Worm (Caenorhabditis elegans) whole organism, young adult: ENCODE results near the gene W08G11.1.
A peak's percentile ranks its signal among the peaks of the same experiment; 100 is the strongest.

ENCODE experiments used
- B0336.3 ChIP-seq: fragments of 200-800 bp; sonication (Bioruptor generic); IDR thresholded peaks from 2 replicates; pipeline ENCODE4 v1.3.6; 2022; ENCODE audit warnings: missing genetic modification characterization, missing compliant biosample characterization
- C17E4.6 ChIP-seq: fragments of 200-800 bp; sonication (Bioruptor generic); IDR thresholded peaks from 2 replicates; pipeline ENCODE4 v1.3.6; 2022; ENCODE audit warnings: missing genetic modification reagents, missing genetic modification characterization, missing compliant biosample characterization
- D2030.7 ChIP-seq: fragments of 200-800 bp; sonication (Bioruptor generic); IDR thresholded peaks from 2 replicates; pipeline ENCODE4 v1.3.6; 2022; ENCODE audit warnings: missing genetic modification reagents, missing genetic modification characterization, missing compliant biosample characterization
- F57C9.4 ChIP-seq: sonication (generic microtip); optimal IDR thresholded peaks from 2 replicates; lab custom pipeline; 2017; ENCODE audit warnings: mild to moderate bottlenecking, missing genetic modification characterization, missing compliant biosample characterization
- K12H6.12 ChIP-seq: fragments of 200-800 bp; sonication (Bioruptor generic); optimal IDR thresholded peaks from 2 replicates; lab custom pipeline; 2018; ENCODE audit warnings: mild to moderate bottlenecking, missing genetic modification characterization, missing compliant biosample characterization
- Y67H2A.10 ChIP-seq: fragments of 200-800 bp; sonication (Bioruptor generic); conservative IDR thresholded peaks from 2 replicates; pipeline ENCODE4 v1.3.6; 2022; ENCODE audit warnings: missing genetic modification reagents, missing genetic modification characterization, missing compliant biosample characterization
- Y95B8A.8 ChIP-seq: fragments of 200-800 bp; sonication (Bioruptor generic); IDR thresholded peaks from 2 replicates; pipeline ENCODE4 v1.3.6; 2022; ENCODE audit warnings: missing genetic modification reagents, missing genetic modification characterization, missing compliant biosample characterization
- ama-1 ChIP-seq, 3 experiments: fragments of 150-350 bp in 1 of 3; sonication (generic microtip) in 2 of 3; optimal IDR thresholded peaks; 2 replicates each; lab custom pipeline; 2014 to 2018; ENCODE audit warnings: missing biosample characterization in 2 of 3, missing genetic modification characterization in 2 of 3, missing genetic modification reagents in 2 of 3
- aptf-3 ChIP-seq: fragments of 200-800 bp; sonication (Bioruptor generic); IDR thresholded peaks from 2 replicates; pipeline ENCODE4 v1.3.6; 2022; ENCODE audit warnings: missing genetic modification characterization, missing compliant biosample characterization
- bed-2 ChIP-seq: fragments of 200-800 bp; sonication (Bioruptor generic); IDR thresholded peaks from 2 replicates; pipeline ENCODE4 v1.3.6; 2022; ENCODE audit warnings: missing genetic modification reagents, missing genetic modification characterization, missing compliant biosample characterization
- ccch-3 ChIP-seq: fragments of 200-800 bp; sonication (Bioruptor generic); optimal IDR thresholded peaks from 2 replicates; lab custom pipeline; 2018; ENCODE audit warnings: mild to moderate bottlenecking, missing genetic modification characterization, missing compliant biosample characterization
- cebp-1 ChIP-seq, 2 experiments: fragments of 200-800 bp in 1 of 2; sonication (Bioruptor generic) in 1 of 2; sonication (generic microtip) in 1 of 2; IDR thresholded peaks in 1 of 2; optimal IDR thresholded peaks in 1 of 2; 2 replicates each; pipeline versions ENCODE4 v1.3.6 to Lab custom; 2017 to 2022; ENCODE audit warnings: missing compliant biosample characterization in 2 of 2, missing genetic modification characterization in 2 of 2, mild to moderate bottlenecking in 1 of 2, missing genetic modification reagents in 1 of 2, moderate library complexity in 1 of 2
- ceh-40 ChIP-seq: fragments of 200-800 bp; sonication (Bioruptor generic); IDR thresholded peaks from 2 replicates; pipeline ENCODE4 v1.3.6; 2022; ENCODE audit warnings: missing genetic modification characterization, missing compliant biosample characterization
- die-1 ChIP-seq: sonication (generic microtip); optimal IDR thresholded peaks from 2 replicates; lab custom pipeline; 2016; ENCODE audit warnings: missing genotype, mild to moderate bottlenecking, missing genetic modification characterization, missing compliant biosample characterization
- dpff-1 ChIP-seq: sonication (generic microtip); optimal IDR thresholded peaks from 2 replicates; lab custom pipeline; 2017; ENCODE audit warnings: mild to moderate bottlenecking, missing genetic modification characterization, missing compliant biosample characterization
- efl-1 ChIP-seq: fragments of 150-350 bp; optimal IDR thresholded peaks from 2 replicates; lab custom pipeline; 2014; ENCODE audit warnings: missing biosample characterization, missing genetic modification reagents, missing genetic modification characterization
- egl-44 ChIP-seq: fragments of 200-800 bp; sonication (Bioruptor generic); IDR thresholded peaks from 2 replicates; pipeline ENCODE4 v1.3.6; 2022; ENCODE audit warnings: missing genetic modification reagents, missing genetic modification characterization, missing compliant biosample characterization
- gei-17 ChIP-seq: fragments of 200-800 bp; sonication (Bioruptor generic); optimal IDR thresholded peaks from 2 replicates; lab custom pipeline; 2018; ENCODE audit warnings: mild to moderate bottlenecking, missing genetic modification characterization, missing compliant biosample characterization
- hlh-26 ChIP-seq: fragments of 200-800 bp; sonication (Bioruptor generic); conservative IDR thresholded peaks from 2 replicates; pipeline ENCODE4 v1.3.6; 2022; ENCODE audit warnings: missing genetic modification reagents, missing genetic modification characterization, missing compliant biosample characterization
- hmg-1.2 ChIP-seq: fragments of 200-800 bp; sonication (Bioruptor generic); IDR thresholded peaks from 2 replicates; pipeline ENCODE4 v1.3.6; 2022; ENCODE audit warnings: missing genetic modification reagents, missing genetic modification characterization, missing compliant biosample characterization
- hsf-1 ChIP-seq: fragments of 200-800 bp; sonication (Bioruptor generic); IDR thresholded peaks from 2 replicates; pipeline ENCODE4 v1.3.6; 2022; ENCODE audit warnings: missing genetic modification reagents, missing genetic modification characterization, missing compliant biosample characterization
- lin-54 ChIP-seq: fragments of 200-800 bp; sonication (Bioruptor generic); optimal IDR thresholded peaks from 2 replicates; lab custom pipeline; 2018; ENCODE audit warnings: mild to moderate bottlenecking, missing genetic modification characterization, missing compliant biosample characterization
- lsl-1 ChIP-seq: fragments of 200-800 bp; sonication (Bioruptor generic); optimal IDR thresholded peaks from 2 replicates; lab custom pipeline; 2018; ENCODE audit warnings: mild to moderate bottlenecking, missing genetic modification characterization, moderate library complexity, missing compliant biosample characterization
- madf-10 ChIP-seq: sonication (generic microtip); optimal IDR thresholded peaks from 2 replicates; lab custom pipeline; 2016; ENCODE audit warnings: mild to moderate bottlenecking, missing genetic modification characterization, missing compliant biosample characterization
- mel-28 ChIP-seq: sonication (generic microtip); optimal IDR thresholded peaks from 2 replicates; lab custom pipeline; 2016; ENCODE audit warnings: borderline replicate concordance, mild to moderate bottlenecking, missing genetic modification characterization, missing compliant biosample characterization
- nfya-2 ChIP-seq: fragments of 200-800 bp; sonication (Bioruptor generic); IDR thresholded peaks from 2 replicates; pipeline ENCODE4 v1.3.6; 2022; ENCODE audit warnings: missing genetic modification reagents, missing genetic modification characterization, missing compliant biosample characterization
- nfyb-1 ChIP-seq: fragments of 200-800 bp; sonication (Bioruptor generic); IDR thresholded peaks from 2 replicates; pipeline ENCODE4 v1.3.6; 2022; ENCODE audit warnings: missing genetic modification reagents, missing genetic modification characterization, missing compliant biosample characterization
- nhr-80 ChIP-seq: sonication (generic microtip); optimal IDR thresholded peaks from 2 replicates; lab custom pipeline; 2016; ENCODE audit warnings: missing genetic modification characterization, missing compliant biosample characterization
- pbrm-1 ChIP-seq: fragments of 200-800 bp; sonication (Bioruptor generic); IDR thresholded peaks from 2 replicates; pipeline ENCODE4 v1.3.6; 2022; ENCODE audit warnings: missing genetic modification reagents, missing genetic modification characterization, missing compliant biosample characterization
- pha-4 ChIP-seq: fragments of 150-350 bp; sonication (generic microtip); optimal IDR thresholded peaks from 2 replicates; lab custom pipeline; 2014; ENCODE audit warnings: missing biosample characterization, missing genetic modification reagents, missing genetic modification characterization
- rec-8 ChIP-seq, 2 experiments: sonication (generic microtip); optimal IDR thresholded peaks; 2 replicates each; lab custom pipeline; 2016; ENCODE audit warnings: mild to moderate bottlenecking in 2 of 2, missing genetic modification characterization in 2 of 2, missing genetic modification reagents in 2 of 2, missing genotype in 2 of 2, missing biosample characterization in 1 of 2, missing compliant biosample characterization in 1 of 2, moderate library complexity in 1 of 2
- repo-1 ChIP-seq: sonication (generic microtip); optimal IDR thresholded peaks from 2 replicates; lab custom pipeline; 2017; ENCODE audit warnings: mild to moderate bottlenecking, missing genetic modification characterization, missing compliant biosample characterization
- snpc-1.3 ChIP-seq: sonication (generic microtip); optimal IDR thresholded peaks from 2 replicates; lab custom pipeline; 2017; ENCODE audit warnings: missing genetic modification characterization, mild to moderate bottlenecking, missing compliant biosample characterization, antibody characterized with exemption, moderate library complexity, missing genotype, missing genetic modification reagents; ENCODE audit not compliant: insufficient read depth
- somi-1 ChIP-seq: fragments of 200-800 bp; sonication (Bioruptor generic); optimal IDR thresholded peaks from 2 replicates; lab custom pipeline; 2018; ENCODE audit warnings: mild to moderate bottlenecking, missing genetic modification characterization, missing compliant biosample characterization
- sptf-2 ChIP-seq: fragments of 200-800 bp; sonication (Bioruptor generic); optimal IDR thresholded peaks from 2 replicates; lab custom pipeline; 2018; ENCODE audit warnings: mild to moderate bottlenecking, missing genetic modification characterization, missing compliant biosample characterization
- xnd-1 ChIP-seq: sonication (generic microtip); optimal IDR thresholded peaks from 2 replicates; lab custom pipeline; 2016; ENCODE audit warnings: missing genotype, missing genetic modification reagents, missing genetic modification characterization, missing compliant biosample characterization
- zim-3 ChIP-seq: sonication (generic microtip); optimal IDR thresholded peaks from 2 replicates; lab custom pipeline; 2017; ENCODE audit warnings: mild to moderate bottlenecking, missing genetic modification characterization, moderate library complexity, missing compliant biosample characterization
- ztf-25 ChIP-seq: fragments of 200-800 bp; sonication (Bioruptor generic); IDR thresholded peaks from 2 replicates; pipeline ENCODE4 v1.3.6; 2022; ENCODE audit warnings: missing genetic modification reagents, missing genetic modification characterization, missing compliant biosample characterization

The W08G11.1 gene

ce11 chrV:16317244-16317643 is 29.6 kb upstream of the W08G11.1 start, which contains the start of gene srh-180 (continued):
- TF ChIP-seq B0336.3 (GFP tag; lab: Robert Waterston, UW), result no peak
- TF ChIP-seq Y67H2A.10 (GFP tag; lab: Robert Waterston, UW), result no peak
- no peak for TF ChIP-seq pbrm-1
- no peak for TF ChIP-seq pha-4 (tag; lab: Kevin White, UChicago)
- TF ChIP-seq hmg-1.2 (GFP tag; lab: Robert Waterston, UW), result no peak
- no peak for TF ChIP-seq F57C9.4 (tag; lab: Kevin White, UChicago)
- TF ChIP-seq dpff-1 (tag; lab: Kevin White, UChicago), result no peak

- TF ChIP-seq ceh-40 (GFP tag; lab: Robert Waterston, UW) (no peak), hsf-1 (GFP tag; lab: Robert Waterston, UW) (peak; percentile 91)
These were observed 24.7 kb upstream of the W08G11.1 start for ce11 chrV:16322155-16322554.

- TF ChIP-seq gei-17 (no peak), rec-8 (tag; optimal IDR thresholded peaks at IDR 0.05; lab: Kevin White, UChicago) (no peak), sptf-2 (GFP tag; lab: Kevin White, UChicago) (no peak), Y67H2A.10 (GFP tag; lab: Robert Waterston, UW) (no peak), efl-1 (GFP tag; lab: Kevin White, UChicago) (no peak), ama-1 (optimal IDR thresholded peaks at IDR 0.05; lab: Kevin White, UChicago) (no peak), ama-1 (GFP tag; optimal IDR thresholded peaks at IDR 0.05; lab: Kevin White, UChicago) (no peak), lin-54 (no peak), zim-3 (tag; lab: Kevin White, UChicago) (no peak), hlh-26 (no peak), lsl-1 (GFP tag; lab: Kevin White, UChicago) (no peak), cebp-1 (GFP tag; IDR thresholded peaks at IDR 0.05; lab: Robert Waterston, UW) (no peak), cebp-1 (tag; optimal IDR thresholded peaks at IDR 0.05; lab: Kevin White, UChicago) (no peak), D2030.7 (GFP tag; lab: Robert Waterston, UW) (no peak), mel-28 (tag; lab: Kevin White, UChicago) (no peak), repo-1 (no peak), nhr-80 (tag; lab: Kevin White, UChicago) (no peak), snpc-1.3 (tag; lab: Kevin White, UChicago) (no peak), ceh-40 (GFP tag; lab: Robert Waterston, UW) (no peak)
These were observed 18.0 kb upstream of the W08G11.1 start, which contains the start of gene F57G8.7 for ce11 chrV:16328849-16329248. Gene F57G8.7, plus strand, starts transcription at chrV:16329149.

ce11 chrV:16333412-16333811 is 13.4 kb upstream of the W08G11.1 start, which contains the start of gene srh-167:
Gene srh-167, plus strand, starts transcription at chrV:16333712.
- no peak for TF ChIP-seq aptf-3
- TF ChIP-seq nfyb-1, result no peak
- no peak for TF ChIP-seq K12H6.12 (tag; lab: Kevin White, UChicago)
- no peak for TF ChIP-seq C17E4.6 (GFP tag; lab: Robert Waterston, UW)
- TF ChIP-seq egl-44, result no peak
- no peak for TF ChIP-seq dpff-1 (tag; lab: Kevin White, UChicago)
- TF ChIP-seq Y95B8A.8 (GFP tag; lab: Robert Waterston, UW), result no peak
- no peak for TF ChIP-seq bed-2 (GFP tag; lab: Robert Waterston, UW)
- TF ChIP-seq madf-10 (tag; lab: Kevin White, UChicago), result no peak
- no peak for TF ChIP-seq efl-1 (GFP tag; lab: Kevin White, UChicago)
- no peak for TF ChIP-seq nfya-2 (GFP tag; lab: Robert Waterston, UW)
- TF ChIP-seq sptf-2 (GFP tag; lab: Kevin White, UChicago), result no peak
- no peak for TF ChIP-seq somi-1 (GFP tag; lab: Kevin White, UChicago)
- no peak for TF ChIP-seq ccch-3
- TF ChIP-seq ztf-25 (GFP tag; lab: Robert Waterston, UW), result no peak
- no peak for TF ChIP-seq xnd-1 (tag; lab: Kevin White, UChicago)
- TF ChIP-seq die-1 (tag; lab: Kevin White, UChicago), result no peak
